Fruit fly (Drosophila melanogaster) whole organism, pupa: ENCODE data around the gene dpr2.
A peak's percentile ranks its signal among the peaks of the same experiment; 100 is the strongest.

Experiments
- CG10348 ChIP-seq: fragments of 200-800 bp; sonication (Bioruptor generic); IDR thresholded peaks from 2 replicates; pipeline ENCODE4 v1.3.6; 2022; ENCODE audit warnings: missing biosample characterization, missing genetic modification characterization
- CG12605 ChIP-seq: fragments of 200-800 bp; sonication (Bioruptor generic); IDR thresholded peaks from 2 replicates; pipeline ENCODE4 v1.3.6; 2022; ENCODE audit warnings: missing biosample characterization, missing genetic modification characterization
- CG13204 ChIP-seq: fragments of 200-800 bp; sonication (Bioruptor generic); optimal IDR thresholded peaks from 2 replicates; lab custom pipeline; 2018; ENCODE audit warnings: missing biosample characterization, mild to moderate bottlenecking, missing genetic modification characterization, moderate library complexity
- CG14655 ChIP-seq: fragments of 200-800 bp; sonication (Bioruptor generic); optimal IDR thresholded peaks from 3 replicates; lab custom pipeline; 2017; ENCODE audit warnings: mild to moderate bottlenecking, missing biosample characterization, missing genetic modification reagents, missing genetic modification characterization
- CG15710 ChIP-seq: fragments of 200-800 bp; sonication (Bioruptor generic); optimal IDR thresholded peaks from 2 replicates; lab custom pipeline; 2018; ENCODE audit warnings: missing biosample characterization, mild to moderate bottlenecking, missing genetic modification characterization, moderate library complexity
- CG17806 ChIP-seq: fragments of 200-800 bp; sonication (Bioruptor generic); optimal IDR thresholded peaks from 2 replicates; lab custom pipeline; 2018; ENCODE audit warnings: missing biosample characterization, mild to moderate bottlenecking, missing genetic modification characterization, moderate library complexity
- CG32121 ChIP-seq: fragments of 200-800 bp; sonication (Bioruptor generic); IDR thresholded peaks from 2 replicates; pipeline ENCODE4 v1.3.6; 2022; ENCODE audit warnings: missing biosample characterization, missing genetic modification characterization
- CG34367 ChIP-seq: fragments of 200-800 bp; sonication (Bioruptor generic); optimal IDR thresholded peaks from 2 replicates; lab custom pipeline; 2018; ENCODE audit warnings: missing biosample characterization, mild to moderate bottlenecking, missing genetic modification characterization
- CG4496 ChIP-seq: fragments of 200-800 bp; sonication (Bioruptor generic); IDR thresholded peaks from 3 replicates; pipeline ENCODE4 v1.3.6; 2022; ENCODE audit warnings: missing biosample characterization, missing genetic modification characterization
- CG8159 ChIP-seq: fragments of 200-800 bp; sonication (Bioruptor generic); optimal IDR thresholded peaks from 3 replicates; lab custom pipeline; 2018; ENCODE audit warnings: missing biosample characterization, mild to moderate bottlenecking, missing genetic modification characterization, moderate library complexity
- CG8301 ChIP-seq: fragments of 200-800 bp; sonication (Bioruptor generic); optimal IDR thresholded peaks from 2 replicates; lab custom pipeline; 2018; ENCODE audit warnings: missing biosample characterization, mild to moderate bottlenecking, missing genetic modification characterization
- CG9948 ChIP-seq: fragments of 200-800 bp; sonication (Bioruptor generic); optimal IDR thresholded peaks from 2 replicates; lab custom pipeline; 2018; ENCODE audit warnings: missing biosample characterization, mild to moderate bottlenecking, missing genetic modification characterization, moderate library complexity
- D1 ChIP-seq: fragments of 200-800 bp; sonication (Bioruptor generic); optimal IDR thresholded peaks from 2 replicates; lab custom pipeline; 2018; ENCODE audit warnings: missing biosample characterization, mild to moderate bottlenecking, missing genetic modification characterization, moderate library complexity
- EcR ChIP-seq: fragments of 200-800 bp; sonication (Bioruptor generic); optimal IDR thresholded peaks from 3 replicates; lab custom pipeline; 2019; ENCODE audit warnings: missing biosample characterization, missing genetic modification characterization, mild to moderate bottlenecking, moderate library complexity, missing genetic modification reagents
- Ets98B ChIP-seq: fragments of 200-800 bp; sonication (Bioruptor generic); IDR thresholded peaks from 2 replicates; pipeline ENCODE4 v1.3.6; 2022; ENCODE audit warnings: missing biosample characterization, missing genetic modification characterization
- Pif1A ChIP-seq: fragments of 200-800 bp; sonication (Bioruptor generic); optimal IDR thresholded peaks from 3 replicates; lab custom pipeline; 2016; ENCODE audit warnings: missing biosample characterization, missing genetic modification characterization
- Pif1B ChIP-seq: fragments of 200-800 bp; sonication (Bioruptor generic); optimal IDR thresholded peaks from 3 replicates; lab custom pipeline; 2016; ENCODE audit warnings: missing biosample characterization, missing genetic modification characterization
- Snoo ChIP-seq: fragments of 200-800 bp; sonication (Bioruptor generic); optimal IDR thresholded peaks from 3 replicates; lab custom pipeline; 2017; ENCODE audit warnings: missing biosample characterization, mild to moderate bottlenecking, missing genetic modification characterization, inconsistent platforms
- fd96Ca ChIP-seq: fragments of 200-800 bp; sonication (Bioruptor generic); IDR thresholded peaks from 3 replicates; pipeline ENCODE4 v1.3.6; 2022; ENCODE audit warnings: missing biosample characterization, missing genetic modification characterization
- gl ChIP-seq: fragments of 200-800 bp; sonication (Bioruptor generic); optimal IDR thresholded peaks from 2 replicates; lab custom pipeline; 2018; ENCODE audit warnings: missing biosample characterization, mild to moderate bottlenecking, missing genetic modification characterization
- rn ChIP-seq: fragments of 200-800 bp; sonication (Bioruptor generic); IDR thresholded peaks from 2 replicates; pipeline ENCODE4 v1.3.6; 2022; ENCODE audit warnings: missing biosample characterization, missing genetic modification characterization

The dpr2 gene

dm6 chr2L:10963979-10964378, at the start of gene dpr2:
Gene dpr2 (minus strand): TSS chr2L:10964153.
- TF ChIP-seq Pif1A (GFP tag; lab: Kevin White, UChicago), result no peak
- TF ChIP-seq Pif1B (GFP tag; lab: Kevin White, UChicago), result no peak
- no peak for TF ChIP-seq CG8301
- no peak for TF ChIP-seq gl
- no peak for TF ChIP-seq EcR
- no peak for TF ChIP-seq rn (GFP tag; lab: Robert Waterston, UW)

- TF ChIP-seq CG9948 (tag; lab: Kevin White, UChicago), result no peak
- TF ChIP-seq CG15710, result peak; percentile 51
- TF ChIP-seq CG4496, result peak; percentile 59; the same call in 2 of the 3 replicates
- peak; percentile 61 for TF ChIP-seq Ets98B (GFP tag; lab: Robert Waterston, UW)
- TF ChIP-seq Snoo, result peak; percentile 44
- TF ChIP-seq fd96Ca (GFP tag; lab: Robert Waterston, UW), result no peak
- TF ChIP-seq Pif1A (GFP tag; lab: Kevin White, UChicago), result no peak
- peak; percentile 45 for TF ChIP-seq CG32121 (GFP tag; lab: Robert Waterston, UW)
- TF ChIP-seq CG8301, result no peak
- peak; percentile 56 for TF ChIP-seq CG8159 (tag; lab: Kevin White, UChicago)
- TF ChIP-seq rn (GFP tag; lab: Robert Waterston, UW), result 0 out of 2 replicates have a peak, but pooled peaks have one; percentile 21
- peak; percentile 31 for TF ChIP-seq CG17806 (tag; lab: Kevin White, UChicago)
Measured at dm6 chr2L:11010999-11011398, 47.0 kb upstream of the dpr2 start, which contains the start of the genes Art8 and dUTPase. Gene Art8 (minus strand): TSS chr2L:11011086. Gene dUTPase (plus strand): TSS chr2L:11011312.

- no peak for TF ChIP-seq CG4496
- TF ChIP-seq fd96Ca (GFP tag; lab: Robert Waterston, UW), result no peak
- no peak for TF ChIP-seq CG14655 (GFP tag; lab: Kevin White, UChicago)
- TF ChIP-seq CG9948 (tag; lab: Kevin White, UChicago), result no peak
- no peak for TF ChIP-seq CG12605 (GFP tag; lab: Robert Waterston, UW)
- no peak for TF ChIP-seq D1 (tag; lab: Kevin White, UChicago)
- no peak for TF ChIP-seq CG32121 (GFP tag; lab: Robert Waterston, UW)
- TF ChIP-seq CG13204 (GFP tag; lab: Kevin White, UChicago), result no peak
- TF ChIP-seq Snoo, result no peak
- TF ChIP-seq CG17806 (tag; lab: Kevin White, UChicago), result no peak
- no peak for TF ChIP-seq Ets98B (GFP tag; lab: Robert Waterston, UW)
- no peak for TF ChIP-seq CG10348
- no peak for TF ChIP-seq Pif1B (GFP tag; lab: Kevin White, UChicago)
- no peak for TF ChIP-seq CG34367 (tag; lab: Kevin White, UChicago)
Measured at dm6 chr2L:11004674-11005045, 40.7 kb upstream of the dpr2 start, which contains the start of gene Nup154. Gene Nup154 (plus strand): TSS chr2L:11004820.

- TF ChIP-seq CG17806 (tag; lab: Kevin White, UChicago) (peak; percentile 30), CG15710 (no peak), CG8159 (tag; lab: Kevin White, UChicago) (no peak), Snoo (peak; percentile 83), gl (peak; percentile 51), Pif1B (GFP tag; lab: Kevin White, UChicago) (no peak)
Measured at dm6 chr2L:11003925-11004673, 40.1 kb upstream of the dpr2 start, which contains the start of gene RpL9. Gene RpL9 (minus strand): TSS chr2L:11004189.

- no peak for TF ChIP-seq CG8159 (tag; lab: Kevin White, UChicago)
- no peak for TF ChIP-seq CG13204 (GFP tag; lab: Kevin White, UChicago)
- TF ChIP-seq Pif1A (GFP tag; lab: Kevin White, UChicago), result no peak
- no peak for TF ChIP-seq CG34367 (tag; lab: Kevin White, UChicago)
- no peak for TF ChIP-seq gl
- no peak for TF ChIP-seq D1 (tag; lab: Kevin White, UChicago)
- no peak for TF ChIP-seq CG12605 (GFP tag; lab: Robert Waterston, UW)
- no peak for TF ChIP-seq EcR
- TF ChIP-seq CG17806 (tag; lab: Kevin White, UChicago), result no peak
- no peak for TF ChIP-seq Ets98B (GFP tag; lab: Robert Waterston, UW)
- no peak for TF ChIP-seq CG4496
Measured at dm6 chr2L:11001376-11002122, 37.6 kb upstream of the dpr2 start, which contains the start of the genes aub and lectin-33A. Gene aub (minus strand): TSS chr2L:11001476. Gene lectin-33A (plus strand): TSS chr2L:11002072.

dm6 chr2L:10989162-10989561, 25.2 kb upstream of the dpr2 start, which contains the start of gene TTLL4A:
Gene TTLL4A (plus strand): TSS chr2L:10989401.
- TF ChIP-seq gl (no peak), CG12605 (GFP tag; lab: Robert Waterston, UW) (no peak), rn (GFP tag; lab: Robert Waterston, UW) (no peak), CG17806 (tag; lab: Kevin White, UChicago) (no peak), Ets98B (GFP tag; lab: Robert Waterston, UW) (no peak), CG10348 (no peak), CG15710 (no peak), CG13204 (GFP tag; lab: Kevin White, UChicago) (no peak), Pif1B (GFP tag; lab: Kevin White, UChicago) (no peak)
